Worm (Caenorhabditis elegans): ENCODE results near the gene T11B7.2.

T11B7.2 gene

DNA sequence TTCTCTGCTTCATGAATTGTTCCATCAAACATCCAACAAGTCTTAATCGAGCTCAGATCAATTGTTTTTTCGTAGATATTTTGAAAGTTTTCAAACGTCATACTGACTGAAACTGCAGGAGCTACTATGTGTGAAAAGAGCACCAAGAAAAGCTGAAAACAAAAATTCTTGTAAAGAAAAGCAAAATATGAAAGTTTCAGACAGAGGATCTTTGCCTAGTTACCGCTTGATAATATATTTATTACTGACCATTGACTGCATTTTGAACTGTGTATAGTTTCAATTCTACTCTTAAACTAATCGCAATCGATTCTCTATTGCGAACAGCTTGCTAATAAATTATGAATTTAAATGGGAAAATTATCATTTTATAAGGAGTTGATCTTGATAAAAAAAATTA lies 46.1 kb downstream of the T11B7.2 start, which contains the start of gene clec-182:
clec-182 (minus strand) TSS at position 101 of the 400 bp plus-strand sequence.
- no peak for TF ChIP-seq nhr-10 (tag; optimal IDR thresholded peaks at IDR 0.05)
- no peak for TF ChIP-seq D1046.2 (GFP tag; IDR thresholded peaks at IDR 0.05)
- no peak for TF ChIP-seq lin-15B (tag; optimal IDR thresholded peaks at IDR 0.05)
- TF ChIP-seq ZK337.2 (GFP tag; IDR thresholded peaks at IDR 0.05), result no peak
- no peak for TF ChIP-seq zfp-3 (GFP tag; conservative IDR thresholded peaks at IDR 0.05)
- TF ChIP-seq ceh-62 (tag; optimal IDR thresholded peaks at IDR 0.05), result no peak
- TF ChIP-seq mxl-3 (GFP tag; optimal IDR thresholded peaks at IDR 0.05), result no peak
- TF ChIP-seq Y5F2A.4 (GFP tag; optimal IDR thresholded peaks at IDR 0.05), result no peak
- no peak for TF ChIP-seq ama-1 (optimal IDR thresholded peaks at IDR 0.05)
- TF ChIP-seq lir-3 (tag; optimal IDR thresholded peaks at IDR 0.05), result no peak
- TF ChIP-seq rbr-2 (tag; optimal IDR thresholded peaks at IDR 0.05), result no peak
- no peak for TF ChIP-seq lin-39 (tag; optimal IDR thresholded peaks at IDR 0.05)
- TF ChIP-seq dpl-1 (GFP tag; optimal IDR thresholded peaks at IDR 0.05), result no peak
- TF ChIP-seq mes-2 (tag; optimal IDR thresholded peaks at IDR 0.05; ENCODE audit: poor library complexity, severe bottlenecking), result no peak
- no peak for TF ChIP-seq nhr-48 (tag; optimal IDR thresholded peaks at IDR 0.05)
- no peak for TF ChIP-seq skn-1 (tag; optimal IDR thresholded peaks at IDR 0.05)
- TF ChIP-seq cey-2 (tag; optimal IDR thresholded peaks at IDR 0.05; ENCODE audit: borderline replicate concordance, insufficient read depth), result no peak
- TF ChIP-seq ztf-7 (tag; optimal IDR thresholded peaks at IDR 0.05), result no peak
- TF ChIP-seq ctbp-1 (GFP tag; IDR thresholded peaks at IDR 0.05), result no peak

DNA sequence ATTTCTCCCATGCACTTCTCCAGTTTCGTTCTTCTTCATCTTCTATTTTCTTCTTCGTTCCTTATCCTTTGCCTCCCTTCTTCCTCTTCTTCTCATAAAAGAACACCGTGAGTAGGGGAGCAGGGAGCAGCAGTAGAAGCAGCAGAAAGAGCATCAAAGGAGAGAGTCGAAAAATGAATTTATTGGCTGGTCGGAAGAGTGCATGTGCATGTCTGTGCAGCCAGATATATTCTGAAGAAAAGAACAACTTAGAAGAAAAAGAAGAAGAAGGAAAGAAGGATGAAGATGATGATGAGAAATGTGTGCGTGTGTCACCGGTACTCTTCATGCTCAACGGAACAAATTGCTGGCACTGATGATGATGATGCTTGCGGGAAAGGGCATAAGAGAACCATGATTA lies 48.1 kb downstream of the T11B7.2 start:
- TF ChIP-seq ces-1 (GFP tag; optimal IDR thresholded peaks at IDR 0.05), result no peak
- no peak for TF ChIP-seq nhr-41 (GFP tag; IDR thresholded peaks at IDR 0.05)
- TF ChIP-seq ceh-82 (tag; optimal IDR thresholded peaks at IDR 0.05), result no peak
- no peak for TF ChIP-seq mes-2 (tag; optimal IDR thresholded peaks at IDR 0.05; ENCODE audit: poor library complexity, severe bottlenecking)
- TF ChIP-seq mdl-1 (tag; optimal IDR thresholded peaks at IDR 0.05), result no peak
- no peak for TF ChIP-seq tag-97 (GFP tag; IDR thresholded peaks at IDR 0.05)
- TF ChIP-seq rbr-2 (tag; optimal IDR thresholded peaks at IDR 0.05), result no peak
- no peak; the same call in 1 of the 2 replicates for TF ChIP-seq pha-4 (GFP tag; IDR thresholded peaks at IDR 0.05)
- TF ChIP-seq pha-4 (tag; optimal IDR thresholded peaks at IDR 0.05), result no peak
- peak; percentile 72 for TF ChIP-seq aha-1 (tag)
- no peak for TF ChIP-seq D1046.2 (GFP tag; IDR thresholded peaks at IDR 0.05)
- TF ChIP-seq gei-8 (GFP tag; optimal IDR thresholded peaks at IDR 0.05), result no peak
- TF ChIP-seq Y105C5A.15 (GFP tag; IDR thresholded peaks at IDR 0.05), result no peak
- TF ChIP-seq madf-9 (GFP tag; conservative IDR thresholded peaks at IDR 0.05), result no peak
- TF ChIP-seq nhr-25 (tag; optimal IDR thresholded peaks at IDR 0.05; ENCODE audit: borderline replicate concordance, insufficient read depth), result no peak
- TF ChIP-seq egl-27 (tag; optimal IDR thresholded peaks at IDR 0.05), result no peak
- no peak for TF ChIP-seq R02D3.7 (tag; optimal IDR thresholded peaks at IDR 0.05)
- no peak for TF ChIP-seq nhr-76 (tag; optimal IDR thresholded peaks at IDR 0.05)
- TF ChIP-seq Y75B8A.6 (GFP tag; IDR thresholded peaks at IDR 0.05), result no peak
- no peak for TF ChIP-seq F26F4.8 (GFP tag; conservative IDR thresholded peaks at IDR 0.05)
- no peak for TF ChIP-seq set-16 (GFP tag; IDR thresholded peaks at IDR 0.05)
- TF ChIP-seq madf-5 (GFP tag; IDR thresholded peaks at IDR 0.05), result no peak
- TF ChIP-seq php-3 (GFP tag; IDR thresholded peaks at IDR 0.05), result no peak
- no peak for TF ChIP-seq hif-1 (tag; optimal IDR thresholded peaks at IDR 0.05)
- TF ChIP-seq F44E2.7 (GFP tag; IDR thresholded peaks at IDR 0.05), result no peak
- TF ChIP-seq nhr-102 (tag; optimal IDR thresholded peaks at IDR 0.05), result no peak
- TF ChIP-seq lin-39 (tag; optimal IDR thresholded peaks at IDR 0.05), result peak; percentile 15
- TF ChIP-seq hlh-30 (tag; optimal IDR thresholded peaks at IDR 0.05; ENCODE audit: insufficient read depth), result peak; percentile 20
- TF ChIP-seq attf-4 (tag; optimal IDR thresholded peaks at IDR 0.05), result no peak
- no peak for TF ChIP-seq Y5F2A.4 (GFP tag; optimal IDR thresholded peaks at IDR 0.05)
- TF ChIP-seq lsy-2 (tag; optimal IDR thresholded peaks at IDR 0.05), result peak in 1 of 2 experiments; percentile 12
- 0 out of 2 replicates have a peak, but pooled peaks have one; percentile 42 for TF ChIP-seq ctbp-1 (GFP tag; IDR thresholded peaks at IDR 0.05)
- TF ChIP-seq ceh-28 (tag; optimal IDR thresholded peaks at IDR 0.05), result no peak
- TF ChIP-seq unc-62 (GFP tag; optimal IDR thresholded peaks at IDR 0.05 in 1 of 2), result no peak
- TF ChIP-seq unc-62 (tag; optimal IDR thresholded peaks at IDR 0.05), result no peak
- no peak for TF ChIP-seq nhr-237 (tag; optimal IDR thresholded peaks at IDR 0.05)
- TF ChIP-seq dmd-8 (GFP tag; IDR thresholded peaks at IDR 0.05), result no peak
- no peak for TF ChIP-seq zfp-2 (tag; optimal IDR thresholded peaks at IDR 0.05)

Measured in whole organism, L4 larva.